Worm (Caenorhabditis elegans): Measurements from ENCODE around the gene C33C12.11.

C33C12.11 gene

DNA sequence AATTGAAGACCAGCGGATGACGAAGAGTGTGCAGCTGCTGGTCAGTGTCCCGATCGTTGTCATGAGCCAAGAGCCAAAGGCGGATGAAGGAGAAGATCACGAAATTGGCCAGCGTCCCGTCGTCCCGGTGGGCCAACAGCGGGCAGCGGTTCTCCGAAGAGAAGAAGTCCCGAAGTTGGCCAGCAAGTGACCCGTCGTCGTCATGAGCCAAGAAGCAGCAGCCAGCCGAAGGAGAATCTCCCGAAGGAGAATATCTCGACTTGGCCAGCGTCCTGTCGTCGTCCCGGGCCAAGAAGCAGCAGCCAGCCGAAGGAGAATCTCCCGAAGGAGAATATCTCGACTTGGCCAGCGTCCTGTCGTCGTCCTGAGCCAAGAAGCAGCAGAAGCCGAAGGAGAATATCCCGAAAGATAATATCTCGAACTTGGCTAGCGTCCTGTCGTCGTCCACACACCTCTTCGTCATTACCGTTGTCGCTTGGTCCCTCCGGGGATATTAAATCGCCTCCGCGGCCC is at the start of gene C33C12.11:
Gene C33C12.11 (minus strand): TSS at position 463 of the 513 bp plus-strand sequence.
- TF ChIP-seq egrh-3 (GFP tag; IDR thresholded peaks at IDR 0.05): peak; percentile 59; the same call in 1 of the 2 replicates

DNA sequence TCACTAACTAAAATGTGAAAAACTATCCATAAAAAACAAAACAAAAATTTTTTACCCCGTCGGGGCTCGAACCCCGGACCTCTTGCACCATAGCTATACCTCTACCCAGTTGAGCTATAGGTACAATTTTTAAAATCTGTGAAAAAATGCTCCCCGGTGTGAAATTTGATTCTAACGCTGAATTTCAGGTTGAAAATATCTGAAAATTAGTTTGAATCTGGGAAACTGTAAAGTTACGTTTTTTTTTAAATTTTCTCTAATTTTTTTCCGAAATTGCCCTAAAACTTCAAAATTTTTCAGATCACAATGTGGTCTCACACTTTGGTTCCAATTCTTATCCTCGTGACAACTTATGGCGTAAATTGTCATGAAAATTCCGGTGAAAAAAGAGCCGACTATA is 44.2 kb upstream of the C33C12.11 start, which contains the start of gene Y59C2A.1:
Gene Y59C2A.1 (plus strand): TSS at position 301 of the 400 bp plus-strand sequence.
- no peak for TF ChIP-seq nfya-2 (GFP tag; IDR thresholded peaks at IDR 0.05)
- no peak for TF ChIP-seq hmg-20 (GFP tag; IDR thresholded peaks at IDR 0.05)
- TF ChIP-seq lin-40 (tag; optimal IDR thresholded peaks at IDR 0.05): no peak
- no peak for TF ChIP-seq rpc-1 (optimal IDR thresholded peaks at IDR 0.05)
- peak; percentile 23 for TF ChIP-seq rpc-1 (tag; optimal IDR thresholded peaks at IDR 0.05)

DNA sequence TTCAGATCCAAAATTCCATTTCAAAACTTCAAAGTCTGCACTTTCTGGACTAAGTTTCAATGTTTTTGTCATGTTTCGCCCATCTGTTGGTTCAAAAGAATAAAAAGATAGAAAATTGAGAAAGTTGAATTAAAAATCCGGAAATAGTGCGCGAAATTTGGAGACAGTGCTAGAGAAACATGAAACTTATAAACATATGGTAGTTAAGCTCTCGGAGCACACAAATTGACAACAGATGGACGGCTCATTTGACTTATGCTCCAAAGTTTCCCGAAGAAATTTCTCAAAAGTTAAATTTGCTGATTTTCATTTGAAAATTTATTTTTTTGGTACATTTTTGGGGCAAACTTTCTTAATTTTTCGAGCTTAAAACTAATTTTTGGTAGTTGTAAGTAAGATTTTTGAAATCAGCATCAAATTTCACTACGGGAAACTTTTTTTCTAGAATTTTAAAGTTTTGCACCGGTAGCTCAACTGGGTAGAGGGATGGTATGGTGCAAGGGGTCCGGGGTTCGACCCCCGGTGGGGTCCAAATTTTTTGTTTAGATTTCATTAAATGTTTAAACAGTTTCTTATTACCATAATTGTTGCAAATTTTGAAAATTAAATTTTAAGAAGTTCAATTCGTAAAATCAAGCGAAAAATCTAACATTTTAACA is 42.6 kb upstream of the C33C12.11 start:
- TF ChIP-seq B0019.2 (GFP tag; conservative IDR thresholded peaks at IDR 0.05) (no peak), nfyb-1 (GFP tag; IDR thresholded peaks at IDR 0.05) (no peak), gei-17 (GFP tag; optimal IDR thresholded peaks at IDR 0.05) (no peak), tbp1 (GFP tag; optimal IDR thresholded peaks at IDR 0.05) (peak; percentile 45), snpc-3.4 (tag; optimal IDR thresholded peaks at IDR 0.05) (no peak), snpc-1.3 (tag; optimal IDR thresholded peaks at IDR 0.05; ENCODE audit: insufficient read depth) (no peak), lin-35 (GFP tag; optimal IDR thresholded peaks at IDR 0.05) (no peak), cebp-2 (GFP tag; IDR thresholded peaks at IDR 0.05) (no peak), mxl-1 (tag; optimal IDR thresholded peaks at IDR 0.05) (no peak), atf-7 (tag; optimal IDR thresholded peaks at IDR 0.05) (no peak), rpc-1 (optimal IDR thresholded peaks at IDR 0.05) (peak; percentile 21), rpc-1 (tag; optimal IDR thresholded peaks at IDR 0.05) (peak; percentile 56), Y53F4B.3 (GFP tag; IDR thresholded peaks at IDR 0.05) (no peak)

DNA sequence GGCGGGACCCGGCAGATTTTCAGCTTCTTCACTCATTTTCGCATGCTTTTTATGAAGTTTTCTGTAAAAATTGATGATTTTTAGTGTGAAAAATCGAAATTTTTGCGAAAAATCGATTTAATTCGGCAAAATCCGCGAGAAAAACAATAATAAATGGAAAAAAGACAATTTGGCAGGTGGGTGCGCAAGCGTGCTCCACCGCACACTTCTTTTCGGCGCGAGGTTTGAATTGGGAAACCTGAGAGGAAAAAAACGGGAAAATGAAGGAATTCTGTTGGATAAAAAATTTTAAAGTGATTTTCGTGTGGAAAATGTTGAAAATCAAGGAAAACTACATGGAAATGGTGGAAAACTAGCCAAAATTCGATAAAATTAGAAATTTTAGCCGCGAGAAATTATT is 40.4 kb upstream of the C33C12.11 start, which contains the start of gene Y59C2A.2:
Gene Y59C2A.2 (minus strand): TSS at position 61 of the 400 bp plus-strand sequence.
- TF ChIP-seq efl-1 (GFP tag; optimal IDR thresholded peaks at IDR 0.05) (peak; percentile 68), D2030.7 (GFP tag; IDR thresholded peaks at IDR 0.05) (peak; percentile 16; the same call in 1 of the 2 replicates), F23B12.7 (tag; optimal IDR thresholded peaks at IDR 0.05; ENCODE audit: insufficient read depth) (peak; percentile 45), dpl-1 (GFP tag; optimal IDR thresholded peaks at IDR 0.05) (peak; percentile 43), nhr-120 (GFP tag; IDR thresholded peaks at IDR 0.05) (no peak), lin-35 (GFP tag; optimal IDR thresholded peaks at IDR 0.05) (peak in 1 of 3 experiments; percentile 70), ccch-3 (GFP tag; optimal IDR thresholded peaks at IDR 0.05) (no peak), Y79H2A.3 (GFP tag; conservative IDR thresholded peaks at IDR 0.05) (no peak), snpc-4 (GFP tag; optimal IDR thresholded peaks at IDR 0.05) (no peak), snpc-4 (tag; optimal IDR thresholded peaks at IDR 0.05) (no peak), zim-3 (tag; optimal IDR thresholded peaks at IDR 0.05) (no peak), ceh-91 (GFP tag; IDR thresholded peaks at IDR 0.05) (no peak), mcd-1 (GFP tag; IDR thresholded peaks at IDR 0.05) (peak; percentile 87), lin-54 (GFP tag; optimal IDR thresholded peaks at IDR 0.05) (peak; percentile 87), ztf-26 (tag; optimal IDR thresholded peaks at IDR 0.05) (no peak)

DNA sequence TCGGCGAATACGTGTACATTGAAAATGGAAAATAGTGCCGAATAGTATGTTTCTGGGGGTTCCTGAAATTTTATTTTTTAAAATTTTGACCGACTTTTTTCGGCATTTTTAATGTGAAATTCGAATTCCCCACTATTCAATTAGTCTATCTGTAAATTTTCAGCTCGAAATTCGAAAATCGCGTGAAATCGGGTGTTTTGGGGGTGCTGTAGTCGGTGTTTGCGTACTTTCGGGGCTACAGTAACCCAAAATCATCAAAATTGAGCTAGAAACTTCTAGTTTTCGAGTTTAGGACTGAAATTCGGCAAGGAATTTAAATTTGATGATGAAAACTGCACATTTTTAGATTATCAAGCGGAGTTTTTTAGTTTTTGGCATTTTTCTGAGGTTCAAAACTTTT is 38.5 kb upstream of the C33C12.11 start:
- TF ChIP-seq lag-1 (GFP tag; IDR thresholded peaks at IDR 0.05) (no peak), rpc-1 (optimal IDR thresholded peaks at IDR 0.05) (no peak), rpc-1 (tag; optimal IDR thresholded peaks at IDR 0.05) (no peak), akir-1 (GFP tag; optimal IDR thresholded peaks at IDR 0.05) (no peak), rec-8 (tag; optimal IDR thresholded peaks at IDR 0.05) (no peak), ceh-91 (GFP tag; IDR thresholded peaks at IDR 0.05) (no peak), egrh-3 (GFP tag; IDR thresholded peaks at IDR 0.05) (no peak), sptf-2 (GFP tag; optimal IDR thresholded peaks at IDR 0.05) (no peak), ceh-40 (GFP tag; IDR thresholded peaks at IDR 0.05) (no peak), pha-4 (tag; optimal IDR thresholded peaks at IDR 0.05) (no peak), egl-44 (GFP tag; IDR thresholded peaks at IDR 0.05) (no peak), ztf-18 (tag; optimal IDR thresholded peaks at IDR 0.05) (no peak), dox-1 (GFP tag; IDR thresholded peaks at IDR 0.05) (no peak)
